Worm (Caenorhabditis elegans) whole organism, L1 larva: ENCODE results near the gene F43C1.5.

Experiments used
- C04F5.9 ChIP-seq: sonication (generic microtip); optimal IDR thresholded peaks from 2 replicates; lab custom pipeline; 2016; ENCODE audit warnings: missing genetic modification characterization, missing compliant biosample characterization
- F16B12.6 ChIP-seq: fragments of 150-350 bp; optimal IDR thresholded peaks from 2 replicates; lab custom pipeline; 2014; ENCODE audit warnings: missing biosample characterization, missing genetic modification characterization
- aha-1 ChIP-seq: fragments of 150-350 bp; optimal IDR thresholded peaks from 2 replicates; lab custom pipeline; 2014; ENCODE audit warnings: missing biosample characterization, missing genetic modification characterization
- ama-1 ChIP-seq: fragments of 150-350 bp; optimal IDR thresholded peaks from 2 replicates; lab custom pipeline; 2014
- blmp-1 ChIP-seq: fragments of 150-350 bp; optimal IDR thresholded peaks from 2 replicates; lab custom pipeline; 2014; ENCODE audit warnings: missing biosample characterization, missing genetic modification characterization
- ces-1 ChIP-seq: fragments of 150-350 bp; optimal IDR thresholded peaks from 2 replicates; lab custom pipeline; 2014; ENCODE audit warnings: missing biosample characterization, missing genetic modification reagents, missing genetic modification characterization
- dsc-1 ChIP-seq: sonication (generic microtip); optimal IDR thresholded peaks from 2 replicates; lab custom pipeline; 2016; ENCODE audit warnings: mild to moderate bottlenecking, missing genetic modification characterization, missing compliant biosample characterization
- efl-3 ChIP-seq: fragments of 200-800 bp; sonication (Bioruptor generic); optimal IDR thresholded peaks from 2 replicates; lab custom pipeline; 2018; ENCODE audit warnings: mild to moderate bottlenecking, missing genetic modification characterization, missing compliant biosample characterization
- egl-13 ChIP-seq: sonication (generic microtip); optimal IDR thresholded peaks from 2 replicates; lab custom pipeline; 2016; ENCODE audit warnings: missing genotype, missing genetic modification reagents, missing genetic modification characterization, missing compliant biosample characterization
- ets-5 ChIP-seq: fragments of 200-800 bp; sonication (Bioruptor generic); IDR thresholded peaks from 2 replicates; pipeline ENCODE4 v1.3.6; 2022; ENCODE audit warnings: missing genetic modification characterization, missing compliant biosample characterization
- fkh-4 ChIP-seq: sonication (generic microtip); optimal IDR thresholded peaks from 2 replicates; lab custom pipeline; 2016; ENCODE audit warnings: missing compliant biosample characterization, missing genetic modification characterization, borderline replicate concordance
- fkh-8 ChIP-seq: sonication (generic microtip); optimal IDR thresholded peaks from 2 replicates; lab custom pipeline; 2016; ENCODE audit warnings: mild to moderate bottlenecking, missing genetic modification characterization, missing compliant biosample characterization
- grh-1 ChIP-seq: fragments of 200-800 bp; sonication (Bioruptor generic); IDR thresholded peaks from 2 replicates; pipeline ENCODE4 v1.3.6; 2022; ENCODE audit warnings: missing genetic modification reagents, missing genetic modification characterization, missing compliant biosample characterization
- isw-1 ChIP-seq: fragments of 200-800 bp; sonication (Bioruptor generic); IDR thresholded peaks from 2 replicates; pipeline ENCODE4 v1.3.6; 2022; ENCODE audit warnings: missing genetic modification characterization, missing compliant biosample characterization
- lin-13 ChIP-seq: fragments of 150-350 bp; optimal IDR thresholded peaks from 2 replicates; lab custom pipeline; 2014; ENCODE audit warnings: missing biosample characterization, missing genetic modification reagents, missing genetic modification characterization
- lin-15B ChIP-seq: fragments of 150-350 bp; sonication (generic microtip); optimal IDR thresholded peaks from 3 replicates; lab custom pipeline; 2014; ENCODE audit warnings: missing biosample characterization, missing genetic modification characterization
- lin-35 ChIP-seq, 2 experiments: fragments of 150-350 bp; optimal IDR thresholded peaks; 2 replicates each; lab custom pipeline; 2014; ENCODE audit warnings: missing biosample characterization in 2 of 2, missing genetic modification characterization in 2 of 2, missing genetic modification reagents in 2 of 2
- lin-39 ChIP-seq: fragments of 150-350 bp; optimal IDR thresholded peaks from 2 replicates; lab custom pipeline; 2014; ENCODE audit warnings: missing biosample characterization, missing genetic modification reagents, missing genetic modification characterization
- lsy-2 ChIP-seq, 2 experiments: fragments of 150-350 bp; optimal IDR thresholded peaks; 2 replicates each; lab custom pipeline; 2014; ENCODE audit warnings: missing biosample characterization in 2 of 2, missing genetic modification characterization in 2 of 2
- mdl-1 ChIP-seq, 2 experiments: fragments of 150-350 bp; optimal IDR thresholded peaks; 2 replicates each; lab custom pipeline; 2014 to 2017; ENCODE audit warnings: missing biosample characterization in 2 of 2, missing genetic modification characterization in 2 of 2, inconsistent platforms in 1 of 2
- mef-2 ChIP-seq: fragments of 150-350 bp; optimal IDR thresholded peaks from 2 replicates; lab custom pipeline; 2014; ENCODE audit warnings: missing biosample characterization, missing genetic modification characterization
- mep-1 ChIP-seq: fragments of 150-350 bp; optimal IDR thresholded peaks from 2 replicates; lab custom pipeline; 2014; ENCODE audit warnings: missing biosample characterization, missing genetic modification characterization
- nhr-11 ChIP-seq: fragments of 150-350 bp; optimal IDR thresholded peaks from 2 replicates; lab custom pipeline; 2014; ENCODE audit warnings: missing biosample characterization, missing genetic modification characterization
- nhr-20 ChIP-seq: sonication (generic microtip); optimal IDR thresholded peaks from 2 replicates; lab custom pipeline; 2016; ENCODE audit warnings: mild to moderate bottlenecking, missing genetic modification characterization, missing compliant biosample characterization
- nhr-71 ChIP-seq: sonication (generic microtip); optimal IDR thresholded peaks from 2 replicates; lab custom pipeline; 2016; ENCODE audit warnings: mild to moderate bottlenecking, missing genetic modification characterization, moderate library complexity, missing compliant biosample characterization
- nhr-76 ChIP-seq: sonication (generic microtip); optimal IDR thresholded peaks from 2 replicates; lab custom pipeline; 2017; ENCODE audit warnings: missing biosample characterization, missing genetic modification characterization
- snpc-4 ChIP-seq: fragments of 150-350 bp; optimal IDR thresholded peaks from 2 replicates; lab custom pipeline; 2014; ENCODE audit warnings: missing biosample characterization, missing genetic modification characterization
- sptf-1 ChIP-seq: fragments of 150-350 bp; optimal IDR thresholded peaks from 2 replicates; lab custom pipeline; 2014; ENCODE audit warnings: missing biosample characterization, missing genetic modification characterization
- sup-37 ChIP-seq: fragments of 200-800 bp; sonication (Bioruptor generic); optimal IDR thresholded peaks from 2 replicates; lab custom pipeline; 2018; ENCODE audit warnings: mild to moderate bottlenecking, missing genetic modification characterization, missing compliant biosample characterization
- tbx-2 ChIP-seq: sonication (generic microtip); optimal IDR thresholded peaks from 2 replicates; lab custom pipeline; 2016; ENCODE audit warnings: missing genetic modification characterization, missing compliant biosample characterization
- unc-130 ChIP-seq: fragments of 150-350 bp; optimal IDR thresholded peaks from 2 replicates; lab custom pipeline; 2017; ENCODE audit warnings: missing biosample characterization, missing genetic modification characterization, inconsistent platforms
- unc-62 ChIP-seq: fragments of 150-350 bp; optimal IDR thresholded peaks from 2 replicates; lab custom pipeline; 2014; ENCODE audit warnings: missing biosample characterization, missing genetic modification reagents, missing genetic modification characterization
- unc-86 ChIP-seq: sonication (generic microtip); optimal IDR thresholded peaks from 2 replicates; lab custom pipeline; 2016; ENCODE audit warnings: missing genetic modification characterization, missing compliant biosample characterization
- unc-98 ChIP-seq: fragments of 200-800 bp; sonication (Bioruptor generic); IDR thresholded peaks from 2 replicates; pipeline ENCODE4 v1.3.6; 2022; ENCODE audit warnings: missing genetic modification characterization, missing compliant biosample characterization
- vab-15 ChIP-seq: sonication (generic microtip); optimal IDR thresholded peaks from 2 replicates; lab custom pipeline; 2017; ENCODE audit warnings: missing genotype, mild to moderate bottlenecking, missing genetic modification characterization, missing compliant biosample characterization
- xbp-1 ChIP-seq: sonication (generic microtip); optimal IDR thresholded peaks from 2 replicates; lab custom pipeline; 2016; ENCODE audit warnings: missing genetic modification characterization, missing compliant biosample characterization
- zip-4 ChIP-seq: fragments of 200-800 bp; sonication (Bioruptor generic); optimal IDR thresholded peaks from 2 replicates; lab custom pipeline; 2018; ENCODE audit warnings: mild to moderate bottlenecking, missing genetic modification characterization, moderate library complexity, missing compliant biosample characterization
- ztf-11 ChIP-seq, 2 experiments: sonication (generic microtip); optimal IDR thresholded peaks; 2 replicates each; lab custom pipeline; 2016 to 2017; ENCODE audit warnings: missing genetic modification characterization in 2 of 2, missing biosample characterization in 1 of 2, missing compliant biosample characterization in 1 of 2
- ztf-4 ChIP-seq: fragments of 150-350 bp; optimal IDR thresholded peaks from 2 replicates; lab custom pipeline; 2014; ENCODE audit warnings: missing biosample characterization, missing genetic modification characterization

Gene F43C1.5

DNA sequence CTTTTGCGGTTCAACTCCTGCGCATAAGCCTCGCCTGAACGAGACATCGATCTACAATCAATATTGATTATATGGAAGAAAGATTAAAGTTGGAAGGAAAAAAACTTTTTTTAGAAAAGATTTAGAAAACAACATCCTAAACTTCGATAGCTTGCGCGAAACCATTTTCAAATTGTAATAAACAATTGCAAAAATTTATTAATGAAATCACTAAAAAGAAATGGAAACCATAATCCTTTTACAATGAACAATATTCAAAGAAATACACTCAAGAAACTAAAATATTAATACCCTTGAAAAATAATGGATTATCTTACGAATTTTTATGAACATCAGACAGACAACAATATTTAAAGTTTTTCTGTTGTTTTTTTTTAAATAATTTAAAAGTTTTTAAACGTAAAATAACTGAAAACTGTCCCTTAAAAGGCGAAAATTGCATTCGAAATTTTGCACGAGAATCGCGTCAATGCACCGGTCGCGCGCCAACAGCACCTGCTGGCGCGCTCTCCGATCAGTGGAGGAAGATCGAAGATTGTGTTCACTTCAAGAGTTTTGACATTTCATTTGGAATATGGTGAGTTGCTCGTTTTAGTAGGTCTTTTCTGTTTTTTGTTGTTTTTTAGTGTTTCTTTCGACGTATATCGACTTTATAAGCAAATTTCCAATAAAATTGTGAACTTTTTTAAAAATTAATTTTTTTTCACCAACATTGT lies 40.4 kb downstream of the F43C1.5 start, which contains the start of the genes sftb-1 and R10E4.1 (continued):
- no peak for TF ChIP-seq efl-3
- peak; percentile 87 for TF ChIP-seq nhr-71
- TF ChIP-seq fkh-4 (tag; lab: Kevin White, UChicago): no peak
- no peak for TF ChIP-seq ets-5 (GFP tag; lab: Robert Waterston, UW)
- TF ChIP-seq dsc-1 (tag; lab: Kevin White, UChicago): peak; percentile 74
- TF ChIP-seq lsy-2 (tag; optimal IDR thresholded peaks at IDR 0.05; lab: Kevin White, UChicago): peak; percentile 84 to 85
- peak; percentile 70 for TF ChIP-seq F16B12.6 (tag; lab: Kevin White, UChicago)
- peak; percentile 62 for TF ChIP-seq lin-13 (GFP tag; lab: Kevin White, UChicago)
- TF ChIP-seq ztf-4 (tag; lab: Kevin White, UChicago): no peak
- TF ChIP-seq sup-37 (GFP tag; lab: Kevin White, UChicago): no peak
- TF ChIP-seq lin-35 (GFP tag; optimal IDR thresholded peaks at IDR 0.05; lab: Kevin White, UChicago): peak; percentile 78 to 87
- TF ChIP-seq lin-39 (tag; lab: Kevin White, UChicago): peak; percentile 62
- no peak for TF ChIP-seq vab-15
- TF ChIP-seq mef-2 (tag; lab: Kevin White, UChicago): no peak
- TF ChIP-seq snpc-4 (tag; lab: Kevin White, UChicago): peak; percentile 58
- TF ChIP-seq unc-86 (tag; lab: Kevin White, UChicago): peak; percentile 66
- no peak for TF ChIP-seq unc-98 (GFP tag; lab: Robert Waterston, UW)
- peak; percentile 55 for TF ChIP-seq isw-1 (GFP tag; lab: Robert Waterston, UW)
- no peak for TF ChIP-seq zip-4 (GFP tag; lab: Kevin White, UChicago)

DNA sequence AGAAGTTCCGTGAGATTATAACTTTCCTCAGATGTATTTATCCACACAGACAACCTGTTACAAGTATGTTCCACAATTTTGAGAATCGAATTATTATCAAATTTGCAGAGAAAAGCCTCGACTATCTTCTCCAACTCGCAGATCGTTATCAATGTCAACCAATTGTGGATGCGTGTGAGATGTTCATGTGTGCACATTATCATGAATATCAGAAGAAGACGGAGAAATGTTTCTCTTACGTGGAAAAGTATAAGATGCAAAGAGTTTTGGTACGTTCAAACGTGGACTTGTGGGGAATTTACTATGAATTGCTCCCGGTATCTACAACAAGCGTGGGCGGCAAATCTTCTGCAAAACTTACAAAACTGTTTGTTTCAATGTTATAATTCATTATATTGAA lies 42.1 kb downstream of the F43C1.5 start:
- TF ChIP-seq lin-35 (GFP tag; optimal IDR thresholded peaks at IDR 0.05; lab: Kevin White, UChicago) (no peak), ces-1 (no peak), C04F5.9 (tag; lab: Kevin White, UChicago) (no peak), mdl-1 (tag; optimal IDR thresholded peaks at IDR 0.05; lab: Kevin White, UChicago) (no peak), tbx-2 (tag; lab: Kevin White, UChicago) (no peak), lin-15B (tag; lab: Kevin White, UChicago) (no peak), nhr-20 (no peak), grh-1 (GFP tag; lab: Robert Waterston, UW) (no peak), unc-130 (no peak)

DNA sequence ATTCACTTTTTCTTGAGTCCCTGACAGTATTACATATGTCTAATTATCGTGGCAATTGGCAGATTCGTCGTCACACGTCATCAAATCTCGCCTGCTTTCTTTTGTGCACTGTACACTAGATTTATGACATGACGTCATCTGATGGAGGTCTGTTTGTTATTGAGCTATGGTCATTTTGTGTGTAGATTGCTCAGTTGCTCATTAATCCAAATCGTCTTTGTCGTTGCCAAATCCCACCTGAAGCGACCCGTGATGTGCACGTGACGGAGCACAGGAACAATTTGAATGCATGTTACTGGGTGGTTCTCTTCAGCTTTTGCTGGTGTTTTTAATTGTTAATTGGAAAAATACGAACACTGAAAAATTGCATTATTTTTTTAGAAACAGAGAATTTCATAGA lies 43.9 kb downstream of the F43C1.5 start:
- TF ChIP-seq ztf-11 (tag; optimal IDR thresholded peaks at IDR 0.05; lab: Kevin White, UChicago) (no peak), xbp-1 (tag; lab: Kevin White, UChicago) (no peak), nhr-76 (tag; lab: Kevin White, UChicago) (no peak), blmp-1 (tag; lab: Kevin White, UChicago) (no peak), nhr-11 (tag; lab: Kevin White, UChicago) (no peak), unc-62 (GFP tag; lab: Kevin White, UChicago) (no peak), mep-1 (tag; lab: Kevin White, UChicago) (no peak), mef-2 (tag; lab: Kevin White, UChicago) (no peak), egl-13 (tag; lab: Kevin White, UChicago) (no peak), unc-98 (GFP tag; lab: Robert Waterston, UW) (no peak), ama-1 (no peak), sptf-1 (tag; lab: Kevin White, UChicago) (no peak), fkh-8 (tag; lab: Kevin White, UChicago) (no peak), ets-5 (GFP tag; lab: Robert Waterston, UW) (no peak), aha-1 (tag; lab: Kevin White, UChicago) (no peak)
- TF ChIP-seq, all 84 proteins: peak for 0
